Worm (Caenorhabditis elegans): ENCODE measurements around the gene hlh-27.

- TF ChIP-seq tbx-2 (tag; optimal IDR thresholded peaks at IDR 0.05) (no peak), nhr-237 (tag; optimal IDR thresholded peaks at IDR 0.05) (no peak), ztf-11 (tag; optimal IDR thresholded peaks at IDR 0.05) (no peak)
These were observed 36.3 kb downstream of the hlh-27 start, which contains the start of gene cyp-44A1 for ce11 chrII:5503760-5504159.

Measured in whole organism, L3 larva.